Fruit fly (Drosophila melanogaster) whole organism: ENCODE data around the gene Cyp6d4.

Source experiments
- CG8478 ChIP-seq: fragments of >200 bp; optimal IDR thresholded peaks from 2 replicates; lab custom pipeline; 2018; ENCODE audit warnings: inconsistent platforms
- Dll ChIP-seq: fragments of >200 bp; optimal IDR thresholded peaks from 2 replicates; lab custom pipeline; 2017
- EcR ChIP-seq, 2 experiments: fragments of >200 bp; optimal IDR thresholded peaks; 2 replicates each; lab custom pipeline; 2017; ENCODE audit warnings: missing biosample characterization in 2 of 2, missing genetic modification characterization in 2 of 2, missing genetic modification reagents in 2 of 2
- pan ChIP-seq: fragments of >200 bp; optimal IDR thresholded peaks from 2 replicates; lab custom pipeline; 2017
- psq ChIP-seq: fragments of >200 bp; optimal IDR thresholded peaks from 2 replicates; lab custom pipeline; 2017
- usp ChIP-seq: fragments of >200 bp; optimal IDR thresholded peaks from 2 replicates; lab custom pipeline; 2017; ENCODE audit warnings: missing biosample characterization, missing genetic modification characterization, mixed read lengths

Gene Cyp6d4

dm6 chr3R:22698208-22698607 lies at the start of gene Cyp6d4:
Gene Cyp6d4 (plus strand): TSS chr3R:22698319.
- TF ChIP-seq CG8478 (lab: Kevin White, UChicago) = no peak

dm6 chr3R:22649859-22650258 lies 48.3 kb upstream of the Cyp6d4 start:
- no peak for TF ChIP-seq usp (GFP tag; lab: Kevin White, UChicago)
- no peak for TF ChIP-seq Dll (lab: Kevin White, UChicago)
- TF ChIP-seq psq = no peak
- TF ChIP-seq pan (lab: Kevin White, UChicago) = no peak
- no peak for TF ChIP-seq CG8478 (lab: Kevin White, UChicago)
- no peak for TF ChIP-seq EcR (GFP tag; optimal IDR thresholded peaks at IDR 0.05; lab: Kevin White, UChicago)

dm6 chr3R:22663115-22663514 lies 35.0 kb upstream of the Cyp6d4 start:
- no peak for TF ChIP-seq EcR (GFP tag; optimal IDR thresholded peaks at IDR 0.05; lab: Kevin White, UChicago)
- no peak for TF ChIP-seq pan (lab: Kevin White, UChicago)
- TF ChIP-seq Dll (lab: Kevin White, UChicago) = no peak
- TF ChIP-seq usp (GFP tag; lab: Kevin White, UChicago) = no peak
- TF ChIP-seq CG8478 (lab: Kevin White, UChicago) = no peak
- no peak for TF ChIP-seq psq

- no peak for TF ChIP-seq Dll (lab: Kevin White, UChicago)
- no peak for TF ChIP-seq usp (GFP tag; lab: Kevin White, UChicago)
- no peak for TF ChIP-seq psq
- no peak for TF ChIP-seq pan (lab: Kevin White, UChicago)
- no peak for TF ChIP-seq EcR (GFP tag; optimal IDR thresholded peaks at IDR 0.05; lab: Kevin White, UChicago)
- no peak for TF ChIP-seq CG8478 (lab: Kevin White, UChicago)
Measured at dm6 chr3R:22664274-22664673, 33.8 kb upstream of the Cyp6d4 start.

DNA sequence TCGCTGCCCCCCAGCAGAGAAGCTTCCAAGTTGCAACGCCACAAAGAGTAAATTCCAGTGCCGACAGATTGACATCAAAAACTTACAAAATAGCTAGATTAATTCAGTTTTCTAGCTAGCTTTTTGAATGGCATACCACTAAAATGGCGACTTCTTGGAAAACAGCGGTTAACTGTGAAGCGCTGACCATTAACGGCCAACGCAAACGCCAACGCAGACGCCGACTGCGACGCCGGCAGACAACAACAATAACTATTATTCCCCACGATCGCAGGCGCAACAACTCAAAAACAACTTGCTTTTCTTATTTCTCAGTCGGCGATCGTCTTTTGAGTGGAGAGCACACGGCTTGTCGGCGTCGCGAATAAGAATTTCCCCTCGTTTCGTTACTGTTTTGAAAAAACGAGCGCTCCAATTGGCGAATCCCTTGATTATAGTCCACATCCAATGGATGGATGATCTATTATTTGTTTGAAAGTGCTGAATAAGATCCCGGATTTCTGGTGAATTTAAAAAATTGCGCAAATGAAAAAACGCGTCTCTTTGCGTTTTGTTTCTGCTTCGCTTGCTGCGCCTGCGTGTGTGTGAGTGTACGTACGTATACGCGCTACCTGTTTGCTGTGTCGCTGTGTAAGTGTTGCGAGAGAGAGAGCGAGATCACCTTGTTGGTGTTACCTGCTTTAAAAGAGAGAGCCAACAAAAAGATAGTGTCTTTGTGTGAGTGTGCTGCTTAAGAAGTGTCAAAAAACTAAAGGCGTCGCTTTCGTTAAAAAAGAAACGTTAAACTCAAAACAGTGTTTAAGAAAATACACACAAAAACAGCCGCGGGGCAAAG lies 31.5 kb upstream of the Cyp6d4 start:
- TF ChIP-seq Dll (lab: Kevin White, UChicago) (no peak), psq (no peak), pan (lab: Kevin White, UChicago) (no peak)

DNA sequence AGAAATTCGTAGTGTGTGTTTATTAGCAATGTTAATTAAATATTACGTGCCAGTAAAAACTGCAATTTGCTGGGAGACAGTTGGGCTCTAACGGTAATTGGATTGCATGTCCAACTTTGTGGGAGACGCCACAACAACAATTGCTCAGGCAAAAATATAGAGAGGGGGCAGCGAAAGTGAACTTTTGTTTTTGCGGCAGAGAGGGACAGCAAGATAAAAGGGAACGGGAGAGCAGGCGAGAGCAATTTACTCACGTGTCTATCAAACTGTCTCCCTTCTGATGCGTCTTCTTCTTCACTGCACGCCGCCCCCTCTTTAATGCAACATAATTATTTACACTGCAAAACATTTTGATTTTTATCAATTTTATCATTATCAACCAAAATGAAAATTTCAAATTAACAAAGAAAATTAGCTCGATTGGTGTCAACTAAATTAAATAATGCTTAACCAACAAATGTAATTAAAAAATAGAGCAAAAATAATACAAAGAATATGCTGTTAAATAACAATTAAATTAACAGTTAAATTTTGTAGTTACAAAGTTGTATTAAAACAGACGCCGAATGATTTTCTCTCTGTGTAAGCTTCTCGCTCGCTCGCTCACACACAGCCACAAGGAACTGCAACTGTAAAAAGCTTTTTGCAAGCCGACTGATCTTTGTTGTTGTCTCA lies 30.7 kb upstream of the Cyp6d4 start:
- TF ChIP-seq usp (GFP tag; lab: Kevin White, UChicago) (no peak), Dll (lab: Kevin White, UChicago) (no peak), CG8478 (lab: Kevin White, UChicago) (no peak), psq (no peak), pan (lab: Kevin White, UChicago) (no peak)

DNA sequence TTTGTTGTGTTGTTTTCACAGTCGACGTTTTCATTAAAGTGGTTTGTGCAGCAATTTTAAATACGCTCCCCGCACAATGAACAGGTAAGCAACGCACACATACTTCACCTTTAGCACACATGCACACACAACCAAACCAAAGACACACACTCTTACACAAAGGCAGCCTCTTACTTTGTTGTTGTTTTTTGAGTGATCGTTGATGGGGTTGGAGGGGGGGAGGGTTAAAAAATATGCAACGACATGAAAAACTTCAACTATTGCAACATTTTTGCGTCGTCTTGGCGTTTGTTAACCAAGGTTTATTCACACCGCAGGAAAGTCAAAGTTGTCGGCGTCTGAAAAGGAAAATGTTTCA lies 30.2 kb upstream of the Cyp6d4 start:
- TF ChIP-seq Dll (lab: Kevin White, UChicago) (no peak), pan (lab: Kevin White, UChicago) (no peak), EcR (GFP tag; optimal IDR thresholded peaks at IDR 0.05; lab: Kevin White, UChicago) (no peak), CG8478 (lab: Kevin White, UChicago) (no peak), psq (no peak), usp (GFP tag; lab: Kevin White, UChicago) (no peak)

- no peak for TF ChIP-seq EcR (GFP tag; optimal IDR thresholded peaks at IDR 0.05; lab: Kevin White, UChicago)
- TF ChIP-seq Dll (lab: Kevin White, UChicago) = no peak
- no peak for TF ChIP-seq usp (GFP tag; lab: Kevin White, UChicago)
- TF ChIP-seq pan (lab: Kevin White, UChicago) = no peak
- no peak for TF ChIP-seq CG8478 (lab: Kevin White, UChicago)
- TF ChIP-seq psq = no peak
Measured at dm6 chr3R:22668622-22669021, 29.5 kb upstream of the Cyp6d4 start.

dm6 chr3R:22669121-22669520 lies 29.0 kb upstream of the Cyp6d4 start:
- TF ChIP-seq Dll (lab: Kevin White, UChicago) = no peak

- TF ChIP-seq Dll (lab: Kevin White, UChicago) = no peak
- TF ChIP-seq CG8478 (lab: Kevin White, UChicago) = no peak
- no peak for TF ChIP-seq usp (GFP tag; lab: Kevin White, UChicago)
- TF ChIP-seq pan (lab: Kevin White, UChicago) = no peak
- no peak for TF ChIP-seq psq
- TF ChIP-seq EcR (GFP tag; optimal IDR thresholded peaks at IDR 0.05; lab: Kevin White, UChicago) = no peak
Measured at dm6 chr3R:22669789-22670426, 28.2 kb upstream of the Cyp6d4 start.

DNA sequence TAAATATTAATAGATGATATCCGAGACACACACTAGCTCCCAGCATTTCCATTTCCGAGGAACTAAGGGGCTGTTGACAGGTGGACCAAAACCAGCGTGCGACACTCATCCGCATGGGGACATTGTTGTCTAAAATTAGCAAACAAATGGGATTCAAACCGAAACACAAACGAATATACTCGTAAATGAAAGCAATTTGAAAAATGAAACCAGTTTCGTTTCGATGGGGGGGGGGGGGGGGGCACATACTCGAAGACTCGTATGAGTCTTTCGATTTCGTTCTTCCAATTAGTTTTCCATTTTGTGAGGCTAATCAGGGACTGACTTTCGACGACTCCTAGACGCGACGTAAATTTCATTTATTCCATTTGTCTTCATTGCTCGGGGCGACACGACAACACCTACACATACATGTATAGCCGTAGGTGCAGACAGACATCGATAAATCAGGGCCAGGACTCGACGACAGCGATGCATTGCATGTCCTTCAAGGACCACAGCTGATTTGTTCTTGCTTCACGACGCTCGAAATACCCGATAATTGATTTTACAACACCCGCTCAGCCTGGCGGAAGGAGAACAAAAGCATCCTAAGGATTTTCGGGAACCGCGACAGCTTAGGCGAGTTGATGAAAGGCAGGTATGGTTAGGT lies 25.3 kb upstream of the Cyp6d4 start:
- no peak for TF ChIP-seq pan (lab: Kevin White, UChicago)
- no peak for TF ChIP-seq Dll (lab: Kevin White, UChicago)
- no peak for TF ChIP-seq EcR (GFP tag; optimal IDR thresholded peaks at IDR 0.05; lab: Kevin White, UChicago)
- no peak for TF ChIP-seq psq
- no peak for TF ChIP-seq CG8478 (lab: Kevin White, UChicago)
- no peak for TF ChIP-seq usp (GFP tag; lab: Kevin White, UChicago)
